Worm (Caenorhabditis elegans) whole organism, young adult: ENCODE data around the gene gcna-1.

Experiments used
- B0019.2 ChIP-seq: fragments of 200-800 bp; sonication (Bioruptor generic); conservative IDR thresholded peaks from 2 replicates; pipeline ENCODE4 v1.3.6; 2022; ENCODE audit warnings: missing genetic modification reagents, missing genetic modification characterization, missing compliant biosample characterization
- B0035.1 ChIP-seq: sonication (generic microtip); optimal IDR thresholded peaks from 2 replicates; lab custom pipeline; 2016; ENCODE audit warnings: missing genetic modification characterization, mild to moderate bottlenecking, missing compliant biosample characterization, missing genotype, missing genetic modification reagents
- B0261.1 ChIP-seq: sonication (generic microtip); optimal IDR thresholded peaks from 2 replicates; lab custom pipeline; 2016; ENCODE audit warnings: mild to moderate bottlenecking, missing genetic modification characterization, moderate library complexity, missing compliant biosample characterization
- C17E4.6 ChIP-seq: fragments of 200-800 bp; sonication (Bioruptor generic); IDR thresholded peaks from 2 replicates; pipeline ENCODE4 v1.3.6; 2022; ENCODE audit warnings: missing genetic modification reagents, missing genetic modification characterization, missing compliant biosample characterization
- D2030.7 ChIP-seq: fragments of 200-800 bp; sonication (Bioruptor generic); IDR thresholded peaks from 2 replicates; pipeline ENCODE4 v1.3.6; 2022; ENCODE audit warnings: missing genetic modification reagents, missing genetic modification characterization, missing compliant biosample characterization
- F22D6.2 ChIP-seq: sonication (generic microtip); optimal IDR thresholded peaks from 2 replicates; lab custom pipeline; 2016; ENCODE audit warnings: mild to moderate bottlenecking, missing genetic modification characterization, missing compliant biosample characterization
- F37B4.10 ChIP-seq: fragments of 200-800 bp; sonication (Bioruptor generic); IDR thresholded peaks from 2 replicates; pipeline ENCODE4 v1.3.6; 2022; ENCODE audit warnings: missing genetic modification characterization, missing compliant biosample characterization
- F39B2.1 ChIP-seq: fragments of 200-800 bp; sonication (Bioruptor generic); IDR thresholded peaks from 2 replicates; pipeline ENCODE4 v1.3.6; 2022; ENCODE audit warnings: missing genetic modification reagents, missing genetic modification characterization, missing compliant biosample characterization
- F57A8.1 ChIP-seq: fragments of 200-800 bp; sonication (Bioruptor generic); optimal IDR thresholded peaks from 2 replicates; lab custom pipeline; 2018; ENCODE audit warnings: mild to moderate bottlenecking, missing genetic modification characterization, moderate library complexity, missing compliant biosample characterization
- K11D2.4 ChIP-seq: fragments of 200-800 bp; sonication (Bioruptor generic); IDR thresholded peaks from 2 replicates; pipeline ENCODE4 v1.3.6; 2022; ENCODE audit warnings: missing genetic modification reagents, missing genetic modification characterization, missing compliant biosample characterization
- T07F8.4 ChIP-seq: sonication (generic microtip); optimal IDR thresholded peaks from 2 replicates; lab custom pipeline; 2016; ENCODE audit warnings: mild to moderate bottlenecking, missing genetic modification characterization, moderate library complexity, missing compliant biosample characterization
- T26A5.8 ChIP-seq: sonication (generic microtip); optimal IDR thresholded peaks from 2 replicates; lab custom pipeline; 2016; ENCODE audit warnings: missing genetic modification characterization, missing compliant biosample characterization
- ZK185.1 ChIP-seq: sonication (generic microtip); optimal IDR thresholded peaks from 2 replicates; lab custom pipeline; 2016; ENCODE audit warnings: mild to moderate bottlenecking, missing genetic modification characterization, missing compliant biosample characterization; ENCODE audit not compliant: poor library complexity, severe bottlenecking
- ama-1 ChIP-seq, 3 experiments: fragments of 150-350 bp in 1 of 3; sonication (generic microtip) in 2 of 3; optimal IDR thresholded peaks; 2 replicates each; lab custom pipeline; 2014 to 2018; ENCODE audit warnings: missing biosample characterization in 2 of 3, missing genetic modification characterization in 2 of 3, missing genetic modification reagents in 2 of 3
- attf-3 ChIP-seq: fragments of 200-800 bp; sonication (Bioruptor generic); conservative IDR thresholded peaks from 2 replicates; pipeline ENCODE4 v1.3.6; 2022; ENCODE audit warnings: missing genetic modification reagents, missing genetic modification characterization, missing compliant biosample characterization
- attf-5 ChIP-seq: fragments of 200-800 bp; sonication (Bioruptor generic); optimal IDR thresholded peaks from 2 replicates; lab custom pipeline; 2018; ENCODE audit warnings: mild to moderate bottlenecking, missing genetic modification characterization, missing compliant biosample characterization
- cebp-2 ChIP-seq: fragments of 200-800 bp; sonication (Bioruptor generic); IDR thresholded peaks from 2 replicates; pipeline ENCODE4 v1.3.6; 2022; ENCODE audit warnings: missing genetic modification characterization, missing compliant biosample characterization
- ceh-100 ChIP-seq: fragments of 200-800 bp; sonication (Bioruptor generic); IDR thresholded peaks from 2 replicates; pipeline ENCODE4 v1.3.6; 2022; ENCODE audit warnings: missing genetic modification reagents, missing genetic modification characterization, missing compliant biosample characterization
- ceh-79 ChIP-seq: sonication (generic microtip); optimal IDR thresholded peaks from 2 replicates; lab custom pipeline; 2017; ENCODE audit warnings: mild to moderate bottlenecking, missing genetic modification characterization, missing compliant biosample characterization
- egl-44 ChIP-seq: fragments of 200-800 bp; sonication (Bioruptor generic); IDR thresholded peaks from 2 replicates; pipeline ENCODE4 v1.3.6; 2022; ENCODE audit warnings: missing genetic modification reagents, missing genetic modification characterization, missing compliant biosample characterization
- egrh-3 ChIP-seq: fragments of 200-800 bp; sonication (Bioruptor generic); IDR thresholded peaks from 2 replicates; pipeline ENCODE4 v1.3.6; 2022; ENCODE audit warnings: missing genetic modification reagents, missing genetic modification characterization, missing compliant biosample characterization
- ets-4 ChIP-seq: fragments of 200-800 bp; sonication (Bioruptor generic); optimal IDR thresholded peaks from 2 replicates; lab custom pipeline; 2018; ENCODE audit warnings: mild to moderate bottlenecking, missing genetic modification characterization, missing compliant biosample characterization
- hmg-1.2 ChIP-seq: fragments of 200-800 bp; sonication (Bioruptor generic); IDR thresholded peaks from 2 replicates; pipeline ENCODE4 v1.3.6; 2022; ENCODE audit warnings: missing genetic modification reagents, missing genetic modification characterization, missing compliant biosample characterization
- hmg-20 ChIP-seq: fragments of 200-800 bp; sonication (Bioruptor generic); IDR thresholded peaks from 2 replicates; pipeline ENCODE4 v1.3.6; 2022; ENCODE audit warnings: missing genetic modification reagents, missing genetic modification characterization, missing compliant biosample characterization
- hrde-1 ChIP-seq: sonication (generic microtip); optimal IDR thresholded peaks from 2 replicates; lab custom pipeline; 2016; ENCODE audit warnings: missing genetic modification characterization, mild to moderate bottlenecking, missing compliant biosample characterization, moderate library complexity, missing genotype, missing genetic modification reagents, borderline replicate concordance
- lsy-27 ChIP-seq: sonication (generic microtip); optimal IDR thresholded peaks from 2 replicates; lab custom pipeline; 2017; ENCODE audit warnings: missing genetic modification characterization, mild to moderate bottlenecking, missing compliant biosample characterization, antibody characterized with exemption, missing genotype, borderline replicate concordance; ENCODE audit not compliant: insufficient read depth
- madf-6 ChIP-seq: fragments of 200-800 bp; sonication (Bioruptor generic); IDR thresholded peaks from 2 replicates; pipeline ENCODE4 v1.3.6; 2022; ENCODE audit warnings: missing genetic modification reagents, missing genetic modification characterization, missing compliant biosample characterization
- mcd-1 ChIP-seq: fragments of 200-800 bp; sonication (Bioruptor generic); IDR thresholded peaks from 2 replicates; pipeline ENCODE4 v1.3.6; 2022; ENCODE audit warnings: missing genetic modification reagents, missing genetic modification characterization, missing compliant biosample characterization
- nhr-120 ChIP-seq: fragments of 200-800 bp; sonication (Bioruptor generic); IDR thresholded peaks from 2 replicates; pipeline ENCODE4 v1.3.6; 2022; ENCODE audit warnings: missing genetic modification characterization, missing compliant biosample characterization
- nhr-27 ChIP-seq: fragments of 200-800 bp; sonication (Bioruptor generic); optimal IDR thresholded peaks from 2 replicates; lab custom pipeline; 2018; ENCODE audit warnings: mild to moderate bottlenecking, missing genetic modification characterization, moderate library complexity, missing compliant biosample characterization
- repo-1 ChIP-seq: sonication (generic microtip); optimal IDR thresholded peaks from 2 replicates; lab custom pipeline; 2017; ENCODE audit warnings: mild to moderate bottlenecking, missing genetic modification characterization, missing compliant biosample characterization
- sea-2 ChIP-seq: fragments of 200-800 bp; sonication (Bioruptor generic); IDR thresholded peaks from 2 replicates; pipeline ENCODE4 v1.3.6; 2022; ENCODE audit warnings: missing genetic modification characterization, missing compliant biosample characterization
- snpc-3.4 ChIP-seq: sonication (generic microtip); optimal IDR thresholded peaks from 2 replicates; lab custom pipeline; 2017; ENCODE audit warnings: missing genetic modification characterization, mild to moderate bottlenecking, missing compliant biosample characterization, antibody characterized with exemption, moderate library complexity, missing genotype, missing genetic modification reagents
- ztf-18 ChIP-seq: sonication (generic microtip); optimal IDR thresholded peaks from 2 replicates; lab custom pipeline; 2016; ENCODE audit warnings: missing genotype, mild to moderate bottlenecking, missing genetic modification characterization, missing compliant biosample characterization
- ztf-22 ChIP-seq: fragments of 200-800 bp; sonication (Bioruptor generic); optimal IDR thresholded peaks from 2 replicates; lab custom pipeline; 2018; ENCODE audit warnings: mild to moderate bottlenecking, missing genetic modification characterization, moderate library complexity, missing compliant biosample characterization
- ztf-6 ChIP-seq: fragments of 200-800 bp; sonication (Bioruptor generic); IDR thresholded peaks from 2 replicates; pipeline ENCODE4 v1.3.6; 2022; ENCODE audit warnings: missing genetic modification reagents, missing genetic modification characterization, missing compliant biosample characterization

Gene gcna-1

DNA sequence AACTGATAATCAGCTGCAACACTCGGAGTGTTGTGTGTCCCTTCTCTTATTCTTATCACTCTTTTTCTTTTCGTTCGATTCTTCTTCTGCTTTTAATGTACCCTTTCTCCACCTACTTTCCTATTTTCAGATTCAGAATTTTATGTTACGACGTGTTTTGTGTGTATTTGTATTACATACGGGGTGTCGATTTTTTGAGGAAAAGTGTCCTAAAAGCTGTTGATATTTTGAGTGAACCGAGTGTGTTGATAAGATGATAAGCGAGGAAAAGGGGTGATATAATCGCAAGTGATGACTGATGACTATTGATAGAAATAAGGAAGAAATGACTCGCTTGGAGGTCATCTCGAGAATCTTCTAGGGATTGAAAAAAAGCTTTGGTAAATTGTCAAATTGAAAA lies 27.5 kb downstream of the gcna-1 start (continued):
- TF ChIP-seq ets-4 (GFP tag; lab: Kevin White, UChicago) (peak; percentile 38), ceh-100 (GFP tag; lab: Robert Waterston, UW) (no peak), F37B4.10 (GFP tag; lab: Robert Waterston, UW) (no peak), egl-44 (GFP tag; lab: Robert Waterston, UW) (no peak), ztf-18 (tag; lab: Kevin White, UChicago) (no peak)

DNA sequence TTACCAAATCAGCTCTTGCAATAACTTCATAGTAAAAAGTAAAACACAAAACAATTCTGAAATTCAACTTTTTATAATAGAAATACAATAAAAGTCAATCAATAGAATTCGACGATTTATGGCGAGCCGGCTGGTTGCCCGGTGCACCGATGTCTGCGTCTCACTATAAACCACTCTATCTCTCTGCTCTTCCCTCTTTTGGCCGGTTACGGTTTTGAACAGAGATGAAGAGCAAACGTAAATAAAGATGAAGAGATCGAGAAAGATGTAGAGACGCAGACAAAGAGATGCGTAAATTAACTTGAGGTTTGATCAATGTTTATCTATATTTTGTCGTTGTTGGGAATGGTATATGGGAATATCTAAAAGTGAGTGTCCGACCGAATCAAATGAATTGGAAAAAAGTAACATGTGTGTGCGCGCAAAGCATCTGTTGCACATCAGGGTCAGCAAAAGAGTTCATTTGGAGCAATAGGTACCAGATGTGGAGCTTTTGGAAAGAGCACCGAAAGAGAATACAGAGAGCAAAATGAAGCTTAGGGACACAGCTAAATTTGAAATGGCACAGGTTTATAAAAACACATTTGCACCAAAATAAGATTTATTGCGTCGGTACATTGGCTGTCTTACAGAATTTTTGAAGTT lies 28.5 kb downstream of the gcna-1 start:
- TF ChIP-seq F22D6.2 (tag; lab: Kevin White, UChicago) (no peak), hrde-1 (no peak), mcd-1 (no peak), F39B2.1 (GFP tag; lab: Robert Waterston, UW) (no peak), B0035.1 (tag; lab: Kevin White, UChicago) (no peak), B0261.1 (tag; lab: Kevin White, UChicago) (no peak), ama-1 (optimal IDR thresholded peaks at IDR 0.05; lab: Kevin White, UChicago) (no peak), ama-1 (GFP tag; optimal IDR thresholded peaks at IDR 0.05; lab: Kevin White, UChicago) (no peak), T26A5.8 (no peak), hmg-1.2 (GFP tag; lab: Robert Waterston, UW) (peak; percentile 66; the same call in 1 of the 2 replicates)
- TF ChIP-seq, all 124 proteins: peak for 1

DNA sequence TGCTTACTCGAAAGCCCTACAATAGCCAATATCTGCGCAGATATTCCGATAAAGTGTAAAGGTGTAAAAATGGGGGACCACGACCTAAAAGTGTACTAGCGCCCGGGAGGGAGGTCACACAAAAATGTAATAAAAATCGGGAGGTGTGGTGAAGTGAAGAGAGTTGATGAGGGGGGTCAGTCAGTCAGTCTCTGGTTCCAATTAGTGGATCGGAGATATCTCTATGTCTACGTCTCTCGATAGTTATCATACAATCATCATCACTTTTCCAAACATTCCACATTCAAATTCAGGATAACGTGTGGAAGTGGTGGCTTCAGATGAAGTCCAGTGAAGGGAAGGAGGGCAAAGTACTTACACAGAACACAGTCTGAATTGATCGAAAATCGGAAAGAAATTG lies 32.9 kb downstream of the gcna-1 start:
- TF ChIP-seq ets-4 (GFP tag; lab: Kevin White, UChicago) (no peak), lsy-27 (tag; lab: Kevin White, UChicago) (no peak), sea-2 (GFP tag; lab: Robert Waterston, UW) (no peak), ztf-22 (GFP tag; lab: Kevin White, UChicago) (no peak), K11D2.4 (GFP tag; lab: Robert Waterston, UW) (no peak)

DNA sequence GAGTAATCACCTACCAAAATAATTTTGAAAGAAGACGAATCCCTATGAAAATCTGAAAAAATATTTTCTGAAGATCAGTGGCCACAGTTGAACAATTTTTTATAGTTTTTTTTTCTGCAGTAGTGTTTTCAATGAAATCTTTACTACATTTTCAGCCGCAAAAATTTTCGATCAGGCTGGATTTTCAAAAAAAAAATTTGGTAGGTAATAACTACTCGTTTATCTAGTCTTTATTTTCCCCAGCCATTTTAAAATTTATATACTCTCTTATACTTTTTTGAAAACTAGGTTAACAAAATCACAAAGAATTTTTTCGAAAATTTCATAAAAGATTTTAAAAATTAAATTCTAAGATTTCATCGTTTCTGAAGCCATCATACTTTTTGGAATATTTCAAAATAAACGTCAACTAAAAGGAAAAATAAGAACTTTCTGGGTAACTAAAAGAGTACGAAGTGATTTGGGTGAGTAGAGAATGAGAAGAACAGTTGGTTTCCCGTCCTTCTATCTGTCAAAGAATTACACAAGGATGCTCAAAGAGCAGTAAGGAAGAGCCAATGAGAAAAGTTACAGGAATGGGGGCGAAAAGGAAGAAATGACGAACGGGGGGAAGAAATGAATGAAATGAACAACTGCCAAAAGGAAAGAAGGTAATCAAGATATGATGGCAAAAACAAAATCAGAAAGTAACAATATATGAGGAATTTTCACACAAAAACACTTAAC lies 33.7 kb downstream of the gcna-1 start, which contains the start of gene mlp-1:
Gene mlp-1, minus strand, starts transcription at position 51 of the 726 bp plus-strand sequence.
- TF ChIP-seq C17E4.6 (no peak), attf-3 (no peak), hrde-1 (no peak), B0261.1 (tag; lab: Kevin White, UChicago) (no peak), ZK185.1 (tag; lab: Kevin White, UChicago) (no peak), F57A8.1 (GFP tag; lab: Kevin White, UChicago) (no peak), attf-5 (GFP tag; lab: Kevin White, UChicago) (no peak), cebp-2 (no peak), hmg-20 (no peak), B0019.2 (GFP tag; lab: Robert Waterston, UW) (no peak), nhr-120 (GFP tag; lab: Robert Waterston, UW) (no peak), T07F8.4 (tag; lab: Kevin White, UChicago) (no peak), nhr-27 (tag; lab: Kevin White, UChicago) (no peak), ceh-79 (tag; lab: Kevin White, UChicago) (no peak), repo-1 (no peak), egrh-3 (GFP tag; lab: Robert Waterston, UW) (no peak), D2030.7 (GFP tag; lab: Robert Waterston, UW) (no peak), snpc-3.4 (tag; lab: Kevin White, UChicago) (no peak), ztf-6 (no peak), madf-6 (GFP tag; lab: Robert Waterston, UW) (no peak)
